Fruit fly (Drosophila melanogaster) whole organism, embryonic: ENCODE results near the gene CG5386.
A peak's percentile ranks its signal among the peaks of the same experiment; 100 is the strongest.

Source experiments
- Antp ChIP-seq: fragments of 200-800 bp; sonication (Bioruptor generic); optimal IDR thresholded peaks from 3 replicates; lab custom pipeline; 2016; ENCODE audit warnings: missing biosample characterization, missing genetic modification characterization
- B-H2 ChIP-seq: fragments of 200-800 bp; sonication (Bioruptor generic); optimal IDR thresholded peaks from 2 replicates; lab custom pipeline; 2018; ENCODE audit warnings: missing biosample characterization, mild to moderate bottlenecking, missing genetic modification characterization
- CG1024 ChIP-seq: fragments of 200-800 bp; sonication (Bioruptor generic); IDR thresholded peaks from 2 replicates; pipeline ENCODE4 v1.3.6; 2022; ENCODE audit warnings: missing biosample characterization, missing genetic modification characterization
- CG12236 ChIP-seq: fragments of 200-800 bp; sonication (Bioruptor generic); optimal IDR thresholded peaks from 2 replicates; lab custom pipeline; 2016; ENCODE audit warnings: missing biosample characterization, missing genetic modification characterization
- CG14965 ChIP-seq: fragments of 200-800 bp; sonication (Bioruptor generic); optimal IDR thresholded peaks from 2 replicates; lab custom pipeline; 2016; ENCODE audit warnings: missing biosample characterization, missing genetic modification characterization, borderline replicate concordance
- CG16863 ChIP-seq: fragments of 200-800 bp; sonication (Bioruptor generic); optimal IDR thresholded peaks from 3 replicates; lab custom pipeline; 2016; ENCODE audit warnings: missing biosample characterization, missing genetic modification characterization
- CG2116 ChIP-seq: fragments of 200-800 bp; sonication (Bioruptor generic); optimal IDR thresholded peaks from 3 replicates; lab custom pipeline; 2018; ENCODE audit warnings: missing biosample characterization, mild to moderate bottlenecking, missing genetic modification characterization
- CG2712 ChIP-seq: fragments of 200-800 bp; optimal IDR thresholded peaks from 3 replicates; lab custom pipeline; 2019; ENCODE audit warnings: missing biosample characterization, mild to moderate bottlenecking, missing genetic modification characterization, moderate library complexity
- CG42726 ChIP-seq: fragments of 200-800 bp; sonication (Bioruptor generic); IDR thresholded peaks from 2 replicates; pipeline ENCODE4 v1.3.6; 2022; ENCODE audit warnings: missing biosample characterization, missing genetic modification characterization; ENCODE audit not compliant: partially characterized antibody
- CG4730 ChIP-seq: fragments of 200-800 bp; sonication (Bioruptor generic); IDR thresholded peaks from 2 replicates; pipeline ENCODE4 v1.3.6; 2022; ENCODE audit warnings: missing biosample characterization, missing genetic modification characterization
- CG6791 ChIP-seq: fragments of 200-800 bp; sonication (Bioruptor generic); IDR thresholded peaks from 3 replicates; pipeline ENCODE4 v1.3.6; 2022; ENCODE audit warnings: missing biosample characterization, missing genetic modification characterization; ENCODE audit not compliant: partially characterized antibody
- CG7963 ChIP-seq: fragments of 200-800 bp; sonication (Bioruptor generic); IDR thresholded peaks from 3 replicates; pipeline ENCODE4 v1.3.6; 2022; ENCODE audit warnings: missing biosample characterization, missing genetic modification characterization; ENCODE audit not compliant: partially characterized antibody
- CG9797 ChIP-seq: fragments of 200-800 bp; sonication (Bioruptor generic); optimal IDR thresholded peaks from 3 replicates; lab custom pipeline; 2018; ENCODE audit warnings: missing biosample characterization, mild to moderate bottlenecking, missing genetic modification characterization
- CrebB ChIP-seq: fragments of 200-800 bp; sonication (Bioruptor generic); optimal IDR thresholded peaks from 3 replicates; lab custom pipeline; 2018; ENCODE audit warnings: missing biosample characterization, mild to moderate bottlenecking, missing genetic modification characterization
- Dip2 ChIP-seq: fragments of 200-800 bp; sonication (Bioruptor generic); IDR thresholded peaks from 2 replicates; pipeline ENCODE4 v1.3.6; 2022; ENCODE audit warnings: missing biosample characterization, missing genetic modification characterization
- Doc2 ChIP-seq: fragments of 200-800 bp; sonication (Bioruptor generic); IDR thresholded peaks from 2 replicates; pipeline ENCODE4 v1.3.6; 2022; ENCODE audit warnings: missing biosample characterization, missing genetic modification characterization
- E2f2 ChIP-seq: fragments of 200-800 bp; sonication (Bioruptor generic); IDR thresholded peaks from 2 replicates; pipeline ENCODE4 v1.3.6; 2022; ENCODE audit warnings: missing biosample characterization, missing genetic modification characterization
- Gug ChIP-seq: fragments of 200-800 bp; sonication (Bioruptor generic); IDR thresholded peaks from 4 replicates; pipeline ENCODE4 v1.3.6; 2022; ENCODE audit warnings: missing biosample characterization, missing genetic modification characterization
- Hand ChIP-seq: fragments of 200-800 bp; sonication (Bioruptor generic); optimal IDR thresholded peaks from 2 replicates; lab custom pipeline; 2017; ENCODE audit warnings: mild to moderate bottlenecking, missing biosample characterization, missing genetic modification reagents, missing genetic modification characterization
- HmgD ChIP-seq: fragments of 200-800 bp; sonication (Bioruptor generic); optimal IDR thresholded peaks from 3 replicates; lab custom pipeline; 2016; ENCODE audit warnings: missing biosample characterization, missing genetic modification characterization
- Lim3 ChIP-seq: fragments of 200-800 bp; sonication (Bioruptor generic); IDR thresholded peaks from 2 replicates; pipeline ENCODE4 v1.3.6; 2022; ENCODE audit warnings: missing biosample characterization, missing genetic modification characterization
- Mrtf ChIP-seq: fragments of 200-800 bp; sonication (Bioruptor generic); IDR thresholded peaks from 3 replicates; pipeline ENCODE4 v1.3.6; 2022; ENCODE audit warnings: missing biosample characterization, missing genetic modification characterization
- NFAT ChIP-seq: fragments of 200-800 bp; sonication (Bioruptor generic); IDR thresholded peaks from 2 replicates; pipeline ENCODE4 v1.3.6; 2022; ENCODE audit warnings: missing biosample characterization, missing genetic modification characterization
- Neu2 ChIP-seq: fragments of 200-800 bp; sonication (Bioruptor generic); optimal IDR thresholded peaks from 3 replicates; lab custom pipeline; 2016; ENCODE audit warnings: missing biosample characterization, missing genetic modification characterization, borderline replicate concordance
- Opbp ChIP-seq: fragments of 200-800 bp; sonication (Bioruptor generic); IDR thresholded peaks from 3 replicates; pipeline ENCODE4 v1.3.6; 2022; ENCODE audit warnings: missing biosample characterization, missing genetic modification characterization; ENCODE audit not compliant: partially characterized antibody
- Ravus ChIP-seq: fragments of 200-800 bp; sonication (Bioruptor generic); IDR thresholded peaks from 2 replicates; pipeline ENCODE4 v1.3.6; 2022; ENCODE audit warnings: missing biosample characterization, missing genetic modification characterization
- Trl ChIP-seq, 3 experiments: fragments of >200 bp in 2 of 3; fragments of 200-800 bp in 1 of 3; sonication (Bioruptor generic) in 1 of 3; optimal IDR thresholded peaks; 2 replicates in 1 of 3; 3 replicates in 2 of 3; lab custom pipeline; 2016 to 2017; ENCODE audit warnings: missing biosample characterization in 1 of 3, missing genetic modification characterization in 1 of 3
- ara ChIP-seq: fragments of 200-800 bp; sonication (Bioruptor generic); IDR thresholded peaks from 2 replicates; pipeline ENCODE4 v1.3.6; 2022; ENCODE audit warnings: missing biosample characterization, missing genetic modification characterization
- bcd ChIP-seq: fragments of 200-800 bp; sonication (Bioruptor generic); optimal IDR thresholded peaks from 2 replicates; lab custom pipeline; 2017; ENCODE audit warnings: missing biosample characterization, mild to moderate bottlenecking, missing genetic modification characterization
- chinmo ChIP-seq: fragments of 200-800 bp; sonication (Bioruptor generic); IDR thresholded peaks from 4 replicates; pipeline ENCODE4 v1.3.6; 2022; ENCODE audit warnings: missing biosample characterization, missing genetic modification characterization; ENCODE audit not compliant: partially characterized antibody
- ci ChIP-seq: fragments of 200-800 bp; sonication (Bioruptor generic); IDR thresholded peaks from 3 replicates; pipeline ENCODE4 v1.3.6; 2022; ENCODE audit warnings: missing biosample characterization, missing genetic modification characterization
- cwo ChIP-seq: fragments of 200-800 bp; sonication (Bioruptor generic); optimal IDR thresholded peaks from 3 replicates; lab custom pipeline; 2017; ENCODE audit warnings: missing biosample characterization, missing genetic modification characterization, mild to moderate bottlenecking, moderate library complexity, missing genetic modification reagents
- gfzf ChIP-seq: fragments of 200-800 bp; sonication (Bioruptor generic); optimal IDR thresholded peaks from 2 replicates; lab custom pipeline; 2016; ENCODE audit warnings: missing biosample characterization, mild to moderate bottlenecking, missing genetic modification characterization, moderate library complexity
- h ChIP-seq: fragments of >200 bp; optimal IDR thresholded peaks from 2 replicates; lab custom pipeline; 2017
- ind ChIP-seq: fragments of 200-800 bp; sonication (Bioruptor generic); optimal IDR thresholded peaks from 3 replicates; lab custom pipeline; 2016; ENCODE audit warnings: missing biosample characterization, missing genetic modification characterization
- luna ChIP-seq: fragments of 200-800 bp; sonication (Bioruptor generic); optimal IDR thresholded peaks from 2 replicates; lab custom pipeline; 2016; ENCODE audit warnings: missing biosample characterization, missing genetic modification characterization
- nmo ChIP-seq: fragments of 200-800 bp; sonication (Bioruptor generic); optimal IDR thresholded peaks from 2 replicates; lab custom pipeline; 2018; ENCODE audit warnings: missing biosample characterization, mild to moderate bottlenecking, missing genetic modification characterization, moderate library complexity
- oc ChIP-seq: fragments of 200-800 bp; sonication (Bioruptor generic); optimal IDR thresholded peaks from 2 replicates; lab custom pipeline; 2018; ENCODE audit warnings: missing biosample characterization, mild to moderate bottlenecking, missing genetic modification characterization, moderate library complexity
- peb ChIP-seq: fragments of 200-800 bp; sonication (Bioruptor generic); IDR thresholded peaks from 2 replicates; pipeline ENCODE4 v1.3.6; 2022; ENCODE audit warnings: missing biosample characterization, missing genetic modification characterization
- pfk ChIP-seq: fragments of 200-800 bp; sonication (Bioruptor generic); optimal IDR thresholded peaks from 2 replicates; lab custom pipeline; 2018; ENCODE audit warnings: missing biosample characterization, mild to moderate bottlenecking, missing genetic modification characterization, moderate library complexity
- pnt ChIP-seq: fragments of 200-800 bp; sonication (Bioruptor generic); optimal IDR thresholded peaks from 3 replicates; lab custom pipeline; 2016; ENCODE audit warnings: missing biosample characterization, missing genetic modification characterization
- psq ChIP-seq: fragments of 200-800 bp; sonication (Bioruptor generic); optimal IDR thresholded peaks from 2 replicates; lab custom pipeline; 2017; ENCODE audit warnings: missing biosample characterization, missing genetic modification characterization
- sisA ChIP-seq: fragments of 200-800 bp; sonication (Bioruptor generic); IDR thresholded peaks from 2 replicates; pipeline ENCODE4 v1.3.6; 2022; ENCODE audit warnings: missing biosample characterization, missing genetic modification characterization
- so ChIP-seq: fragments of 200-800 bp; sonication (Bioruptor generic); IDR thresholded peaks from 3 replicates; pipeline ENCODE4 v1.3.6; 2022; ENCODE audit warnings: missing biosample characterization, missing genetic modification characterization
- stc ChIP-seq: fragments of 200-800 bp; sonication (Bioruptor generic); IDR thresholded peaks from 2 replicates; pipeline ENCODE4 v1.3.6; 2022; ENCODE audit warnings: missing biosample characterization, missing genetic modification characterization
- tgo ChIP-seq: fragments of 200-800 bp; sonication (Bioruptor generic); IDR thresholded peaks from 3 replicates; pipeline ENCODE4 v1.3.6; 2022; ENCODE audit warnings: missing biosample characterization, missing genetic modification characterization
- unc-4 ChIP-seq: fragments of 200-800 bp; sonication (Bioruptor generic); IDR thresholded peaks from 2 replicates; pipeline ENCODE4 v1.3.6; 2022; ENCODE audit warnings: missing biosample characterization, missing genetic modification characterization; ENCODE audit not compliant: partially characterized antibody
- usp ChIP-seq: fragments of >200 bp; optimal IDR thresholded peaks from 2 replicates; lab custom pipeline; 2017; ENCODE audit warnings: missing biosample characterization, missing genetic modification characterization
- vvl ChIP-seq: fragments of 200-800 bp; sonication (Bioruptor generic); IDR thresholded peaks from 2 replicates; pipeline ENCODE4 v1.3.6; 2022; ENCODE audit warnings: missing biosample characterization, missing genetic modification characterization
- zf30C ChIP-seq: fragments of 200-800 bp; sonication (Bioruptor generic); optimal IDR thresholded peaks from 3 replicates; lab custom pipeline; 2018; ENCODE audit warnings: missing biosample characterization, mild to moderate bottlenecking, missing genetic modification characterization
- zfh1 ChIP-seq: fragments of 200-800 bp; sonication (Bioruptor generic); IDR thresholded peaks from 3 replicates; pipeline ENCODE4 v1.3.6; 2022; ENCODE audit warnings: missing biosample characterization, missing genetic modification characterization

Gene CG5386

dm6 chr3R:22368777-22369214 lies 26.7 kb upstream of the CG5386 start (continued):
- TF ChIP-seq CG6791 (GFP tag; lab: Robert Waterston, UW) (0 out of 3 replicates have a peak, but pooled peaks have one; percentile 4), zfh1 (GFP tag; lab: Robert Waterston, UW) (peak; percentile 65; the same call in 2 of the 3 replicates), Hand (peak; percentile 29), luna (no peak), CG16863 (GFP tag; lab: Kevin White, UChicago) (no peak), Opbp (no peak), nmo (GFP tag; lab: Kevin White, UChicago) (peak; percentile 64), bcd (peak; percentile 65), sisA (GFP tag; lab: Robert Waterston, UW) (peak; percentile 71), CG1024 (GFP tag; lab: Robert Waterston, UW) (peak; percentile 49), CG7963 (GFP tag; lab: Robert Waterston, UW) (no peak), usp (no peak), h (no peak), gfzf (GFP tag; lab: Kevin White, UChicago) (no peak), pnt (peak; percentile 37), peb (0 out of 2 replicates have a peak, but pooled peaks have one; percentile 39), CG9797 (GFP tag; lab: Kevin White, UChicago) (no peak), zf30C (no peak), unc-4 (GFP tag; lab: Robert Waterston, UW) (no peak), Trl (optimal IDR thresholded peaks at IDR 0.05; lab: Kevin White, UChicago) (peak; percentile 68 to 80), Trl (GFP tag; optimal IDR thresholded peaks at IDR 0.05; lab: Kevin White, UChicago) (peak; percentile 35), CG14965 (GFP tag; lab: Kevin White, UChicago) (no peak), CG42726 (GFP tag; lab: Robert Waterston, UW) (no peak), CrebB (tag; lab: Kevin White, UChicago) (no peak), ind (peak; percentile 63), B-H2 (peak; percentile 36), vvl (peak; percentile 72), tgo (GFP tag; lab: Robert Waterston, UW) (peak; percentile 72), oc (no peak), Neu2 (GFP tag; lab: Kevin White, UChicago) (no peak), CG2712 (tag; lab: Kevin White, UChicago) (peak; percentile 64), CG2116 (GFP tag; lab: Kevin White, UChicago) (peak; percentile 14), CG4730 (peak; percentile 63), pfk (no peak), chinmo (GFP tag; lab: Robert Waterston, UW) (no peak), Doc2 (GFP tag; lab: Robert Waterston, UW) (no peak), ci (GFP tag; lab: Robert Waterston, UW) (peak; percentile 84), so (peak; percentile 77; the same call in 2 of the 3 replicates), HmgD (no peak), Antp (GFP tag; lab: Kevin White, UChicago) (peak; percentile 12), Dip2 (GFP tag; lab: Robert Waterston, UW) (no peak), NFAT (peak; percentile 65; the same call in 1 of the 2 replicates), cwo (GFP tag; lab: Kevin White, UChicago) (peak; percentile 55), CG12236 (no peak), E2f2 (GFP tag; lab: Robert Waterston, UW) (peak; percentile 54), Gug (GFP tag; lab: Robert Waterston, UW) (peak; percentile 80), Lim3 (peak; percentile 31; the same call in 1 of the 2 replicates), Ravus (GFP tag; lab: Robert Waterston, UW) (peak; percentile 72), stc (GFP tag; lab: Robert Waterston, UW) (peak; percentile 48), psq (GFP tag; lab: Kevin White, UChicago) (no peak), Mrtf (GFP tag; lab: Robert Waterston, UW) (peak; percentile 55; the same call in 2 of the 3 replicates), ara (peak; percentile 46)
